Fruit fly (Drosophila melanogaster) whole organism, embryonic: Measurements from ENCODE around the gene CG8668.

Source experiments
- Atf6 ChIP-seq: fragments of 200-800 bp; sonication (Bioruptor generic); IDR thresholded peaks from 2 replicates; pipeline ENCODE4 v1.3.6; 2022; ENCODE audit warnings: missing biosample characterization, missing genetic modification characterization
- BEAF-32 ChIP-seq: fragments of 200-800 bp; sonication (Bioruptor generic); optimal IDR thresholded peaks from 3 replicates; lab custom pipeline; 2017; ENCODE audit warnings: missing biosample characterization, missing genetic modification characterization, mild to moderate bottlenecking, moderate library complexity, missing genetic modification reagents
- CG10321 ChIP-seq: fragments of 200-800 bp; sonication (Bioruptor generic); IDR thresholded peaks from 2 replicates; pipeline ENCODE4 v1.3.6; 2022; ENCODE audit warnings: missing biosample characterization, missing genetic modification characterization
- CG10431 ChIP-seq: fragments of 200-800 bp; sonication (Bioruptor generic); optimal IDR thresholded peaks from 3 replicates; lab custom pipeline; 2018; ENCODE audit warnings: missing biosample characterization, mild to moderate bottlenecking, missing genetic modification characterization
- CG10543 ChIP-seq: fragments of 200-800 bp; sonication (Bioruptor generic); optimal IDR thresholded peaks from 3 replicates; lab custom pipeline; 2017; ENCODE audit warnings: missing biosample characterization, mild to moderate bottlenecking, missing genetic modification characterization, moderate library complexity
- CG11398 ChIP-seq: fragments of 200-800 bp; sonication (Bioruptor generic); optimal IDR thresholded peaks from 2 replicates; lab custom pipeline; 2016; ENCODE audit warnings: missing biosample characterization, missing genetic modification characterization
- CG13287 ChIP-seq: fragments of 200-800 bp; sonication (Bioruptor generic); IDR thresholded peaks from 2 replicates; pipeline ENCODE4 v1.3.6; 2022; ENCODE audit warnings: missing biosample characterization, missing genetic modification characterization; ENCODE audit not compliant: partially characterized antibody
- CG13894 ChIP-seq: fragments of 200-800 bp; sonication (Bioruptor generic); optimal IDR thresholded peaks from 3 replicates; lab custom pipeline; 2018; ENCODE audit warnings: missing biosample characterization, mild to moderate bottlenecking, missing genetic modification characterization, moderate library complexity
- CG14014 ChIP-seq: fragments of 200-800 bp; sonication (Bioruptor generic); IDR thresholded peaks from 2 replicates; pipeline ENCODE4 v1.3.6; 2022; ENCODE audit warnings: missing biosample characterization, missing genetic modification characterization
- CG30403 ChIP-seq: fragments of 200-800 bp; sonication (Bioruptor generic); optimal IDR thresholded peaks from 3 replicates; lab custom pipeline; 2016; ENCODE audit warnings: missing biosample characterization, missing genetic modification characterization
- CG32532 ChIP-seq: fragments of 200-800 bp; sonication (Bioruptor generic); IDR thresholded peaks from 2 replicates; pipeline ENCODE4 v1.3.6; 2022; ENCODE audit warnings: missing biosample characterization, missing genetic modification characterization
- CG3281 ChIP-seq: fragments of 200-800 bp; sonication (Bioruptor generic); optimal IDR thresholded peaks from 3 replicates; lab custom pipeline; 2017; ENCODE audit warnings: missing biosample characterization, mild to moderate bottlenecking, missing genetic modification characterization
- CG34422 ChIP-seq: fragments of 200-800 bp; sonication (Bioruptor generic); IDR thresholded peaks from 3 replicates; pipeline ENCODE4 v1.3.6; 2022; ENCODE audit warnings: missing biosample characterization, missing genetic modification characterization
- CG4707 ChIP-seq: fragments of 200-800 bp; sonication (Bioruptor generic); optimal IDR thresholded peaks from 2 replicates; lab custom pipeline; 2018; ENCODE audit warnings: missing biosample characterization, mild to moderate bottlenecking, missing genetic modification characterization, moderate library complexity
- CG6254 ChIP-seq: fragments of 200-800 bp; sonication (Bioruptor generic); optimal IDR thresholded peaks from 3 replicates; lab custom pipeline; 2017; ENCODE audit warnings: mild to moderate bottlenecking, missing biosample characterization, missing genetic modification reagents, missing genetic modification characterization
- CG6813 ChIP-seq: fragments of 200-800 bp; sonication (Bioruptor generic); optimal IDR thresholded peaks from 2 replicates; lab custom pipeline; 2017; ENCODE audit warnings: missing biosample characterization, missing genetic modification characterization, mild to moderate bottlenecking, moderate library complexity, missing genetic modification reagents
- CG9727 ChIP-seq: fragments of 200-800 bp; sonication (Bioruptor generic); optimal IDR thresholded peaks from 3 replicates; lab custom pipeline; 2017; ENCODE audit warnings: missing biosample characterization, mild to moderate bottlenecking, missing genetic modification characterization
- Drgx ChIP-seq: fragments of 200-800 bp; sonication (Bioruptor generic); IDR thresholded peaks from 2 replicates; pipeline ENCODE4 v1.3.6; 2022; ENCODE audit warnings: missing biosample characterization, missing genetic modification characterization
- Fer1 ChIP-seq: fragments of 200-800 bp; sonication (Bioruptor generic); optimal IDR thresholded peaks from 2 replicates; lab custom pipeline; 2017; ENCODE audit warnings: missing biosample characterization, mild to moderate bottlenecking, missing genetic modification characterization
- Hr39 ChIP-seq: fragments of >200 bp; optimal IDR thresholded peaks from 2 replicates; lab custom pipeline; 2017
- Mad ChIP-seq: fragments of 200-800 bp; sonication (Bioruptor generic); optimal IDR thresholded peaks from 2 replicates; lab custom pipeline; 2016; ENCODE audit warnings: missing biosample characterization, missing genetic modification characterization
- Med ChIP-seq: fragments of 200-800 bp; sonication (Bioruptor generic); peaks from one replicate; lab custom pipeline; 2016; ENCODE audit warnings: missing biosample characterization, missing genetic modification characterization, mild to moderate bottlenecking, inconsistent platforms, moderate library complexity
- Oaz ChIP-seq: fragments of 200-800 bp; sonication (Bioruptor generic); IDR thresholded peaks from 2 replicates; pipeline ENCODE4 v1.3.6; 2022; ENCODE audit warnings: missing biosample characterization, missing genetic modification characterization
- Pdp1 ChIP-seq, 2 experiments: fragments of 200-800 bp; sonication (Bioruptor generic); optimal IDR thresholded peaks; 3 replicates each; lab custom pipeline; 2016; ENCODE audit warnings: missing biosample characterization in 2 of 2, missing genetic modification characterization in 2 of 2, mild to moderate bottlenecking in 1 of 2, moderate library complexity in 1 of 2
- Scr ChIP-seq: fragments of 200-800 bp; sonication (Bioruptor generic); IDR thresholded peaks from 2 replicates; pipeline ENCODE4 v1.3.6; 2022; ENCODE audit warnings: missing biosample characterization, missing genetic modification characterization; ENCODE audit not compliant: partially characterized antibody
- ara ChIP-seq: fragments of 200-800 bp; sonication (Bioruptor generic); IDR thresholded peaks from 2 replicates; pipeline ENCODE4 v1.3.6; 2022; ENCODE audit warnings: missing biosample characterization, missing genetic modification characterization
- bigmax ChIP-seq: fragments of 200-800 bp; sonication (Bioruptor generic); optimal IDR thresholded peaks from 2 replicates; lab custom pipeline; 2018; ENCODE audit warnings: missing biosample characterization, mild to moderate bottlenecking, missing genetic modification characterization
- chinmo ChIP-seq: fragments of 200-800 bp; sonication (Bioruptor generic); IDR thresholded peaks from 4 replicates; pipeline ENCODE4 v1.3.6; 2022; ENCODE audit warnings: missing biosample characterization, missing genetic modification characterization; ENCODE audit not compliant: partially characterized antibody
- dmrt99B ChIP-seq: fragments of 200-800 bp; sonication (Bioruptor generic); optimal IDR thresholded peaks from 2 replicates; lab custom pipeline; 2018; ENCODE audit warnings: missing biosample characterization, mild to moderate bottlenecking, missing genetic modification characterization, moderate library complexity
- en ChIP-seq: fragments of 200-800 bp; sonication (Bioruptor generic); optimal IDR thresholded peaks from 2 replicates; lab custom pipeline; 2016; ENCODE audit warnings: missing biosample characterization, missing genetic modification characterization
- eve ChIP-seq, 2 experiments: fragments of >200 bp; optimal IDR thresholded peaks; 2 replicates each; lab custom pipeline; 2017; ENCODE audit warnings: missing biosample characterization in 2 of 2, missing genetic modification characterization in 2 of 2
- gem ChIP-seq: fragments of 200-800 bp; sonication (Bioruptor generic); optimal IDR thresholded peaks from 2 replicates; lab custom pipeline; 2019; ENCODE audit warnings: missing biosample characterization, mild to moderate bottlenecking, missing genetic modification characterization, moderate library complexity
- gfzf ChIP-seq: fragments of 200-800 bp; sonication (Bioruptor generic); optimal IDR thresholded peaks from 2 replicates; lab custom pipeline; 2016; ENCODE audit warnings: missing biosample characterization, mild to moderate bottlenecking, missing genetic modification characterization, moderate library complexity
- grau ChIP-seq: fragments of 200-800 bp; optimal IDR thresholded peaks from 3 replicates; lab custom pipeline; 2019; ENCODE audit warnings: missing biosample characterization, mild to moderate bottlenecking, missing genetic modification characterization, moderate library complexity
- lbe ChIP-seq: fragments of 200-800 bp; sonication (Bioruptor generic); optimal IDR thresholded peaks from 2 replicates; lab custom pipeline; 2016; ENCODE audit warnings: missing biosample characterization, mild to moderate bottlenecking, missing genetic modification characterization
- nerfin-1 ChIP-seq: fragments of 200-800 bp; sonication (Bioruptor generic); optimal IDR thresholded peaks from 3 replicates; lab custom pipeline; 2019; ENCODE audit warnings: missing biosample characterization, mild to moderate bottlenecking, missing genetic modification characterization, moderate library complexity
- nerfin-2 ChIP-seq: fragments of 200-800 bp; sonication (Bioruptor generic); IDR thresholded peaks from 2 replicates; pipeline ENCODE4 v1.3.6; 2022; ENCODE audit warnings: missing biosample characterization, missing genetic modification characterization; ENCODE audit not compliant: partially characterized antibody
- nom ChIP-seq: fragments of 200-800 bp; sonication (Bioruptor generic); optimal IDR thresholded peaks from 2 replicates; lab custom pipeline; 2017; ENCODE audit warnings: missing biosample characterization, missing genetic modification characterization, mild to moderate bottlenecking, moderate library complexity, missing genetic modification reagents
- row ChIP-seq: fragments of 200-800 bp; sonication (Bioruptor generic); IDR thresholded peaks from 3 replicates; pipeline ENCODE4 v1.3.6; 2022; ENCODE audit warnings: missing biosample characterization, missing genetic modification characterization
- sd ChIP-seq: fragments of 200-800 bp; sonication (Bioruptor generic); optimal IDR thresholded peaks from 3 replicates; lab custom pipeline; 2018; ENCODE audit warnings: missing biosample characterization, mild to moderate bottlenecking, missing genetic modification characterization, moderate library complexity
- sens ChIP-seq: fragments of 200-800 bp; sonication (Bioruptor generic); peaks from one replicate; lab custom pipeline; 2016; ENCODE audit warnings: missing biosample characterization, missing genetic modification characterization
- tx ChIP-seq: fragments of 200-800 bp; sonication (Bioruptor generic); optimal IDR thresholded peaks from 2 replicates; lab custom pipeline; 2016; ENCODE audit warnings: missing biosample characterization, missing genetic modification characterization
- vvl ChIP-seq: fragments of 200-800 bp; sonication (Bioruptor generic); IDR thresholded peaks from 2 replicates; pipeline ENCODE4 v1.3.6; 2022; ENCODE audit warnings: missing biosample characterization, missing genetic modification characterization
- zfh2 ChIP-seq: fragments of 200-800 bp; sonication (Bioruptor generic); optimal IDR thresholded peaks from 2 replicates; lab custom pipeline; 2016; ENCODE audit warnings: missing biosample characterization, missing genetic modification characterization

Gene CG8668

dm6 chr2L:8091908-8092307, 34.9 kb upstream of the CG8668 start (continued):
- peak; percentile 46 for TF ChIP-seq CG10543 (GFP tag; lab: Kevin White, UChicago)
- TF ChIP-seq CG10321 (GFP tag; lab: Robert Waterston, UW): no peak

dm6 chr2L:8093182-8093941, 33.4 kb upstream of the CG8668 start:
- TF ChIP-seq chinmo (0 out of 4 replicates have a peak, but pooled peaks have one; percentile 5), vvl (GFP tag; lab: Robert Waterston, UW) (no peak), Pdp1 (GFP tag; optimal IDR thresholded peaks at IDR 0.05; lab: Kevin White, UChicago) (peak in 1 of 2 experiments; percentile 31), CG10431 (GFP tag; lab: Kevin White, UChicago) (no peak), eve (GFP tag; optimal IDR thresholded peaks at IDR 0.05; lab: Kevin White, UChicago) (peak in 1 of 2 experiments; percentile 16), CG6254 (GFP tag; lab: Kevin White, UChicago) (no peak), Mad (no peak), nerfin-1 (tag; lab: Kevin White, UChicago) (no peak), ara (GFP tag; lab: Robert Waterston, UW) (no peak), Oaz (no peak), Med (GFP tag; lab: Kevin White, UChicago) (peak; percentile 62), CG11398 (GFP tag; lab: Kevin White, UChicago) (no peak), Drgx (GFP tag; lab: Robert Waterston, UW) (0 out of 2 replicates have a peak, but pooled peaks have one; percentile 17), nom (GFP tag; lab: Kevin White, UChicago) (peak; percentile 10), sens (GFP tag; lab: Kevin White, UChicago) (peak; percentile 54), bigmax (GFP tag; lab: Kevin White, UChicago) (no peak), Hr39 (lab: Kevin White, UChicago) (peak; percentile 62), CG13894 (tag; lab: Kevin White, UChicago) (no peak), lbe (GFP tag; lab: Kevin White, UChicago) (peak; percentile 2), en (GFP tag; lab: Kevin White, UChicago) (no peak), gfzf (GFP tag; lab: Kevin White, UChicago) (no peak), CG9727 (GFP tag; lab: Kevin White, UChicago) (no peak), CG30403 (GFP tag; lab: Kevin White, UChicago) (no peak)

- TF ChIP-seq Atf6 (GFP tag; lab: Robert Waterston, UW): 0 out of 2 replicates have a peak, but pooled peaks have one; percentile 13
- peak; percentile 14; the same call in 1 of the 2 replicates for TF ChIP-seq CG13287 (GFP tag; lab: Robert Waterston, UW)
- TF ChIP-seq zfh2: no peak
- TF ChIP-seq CG3281: peak; percentile 15
- TF ChIP-seq gem (tag; lab: Kevin White, UChicago): peak; percentile 20
- TF ChIP-seq grau (tag; lab: Kevin White, UChicago): peak; percentile 13
- peak; percentile 59 for TF ChIP-seq Drgx (GFP tag; lab: Robert Waterston, UW)
- peak; percentile 30 for TF ChIP-seq Fer1 (GFP tag; lab: Kevin White, UChicago)
- TF ChIP-seq CG10543 (GFP tag; lab: Kevin White, UChicago): peak; percentile 62
- 0 out of 3 replicates have a peak, but pooled peaks have one; percentile 23 for TF ChIP-seq CG34422 (GFP tag; lab: Robert Waterston, UW)
- TF ChIP-seq nerfin-2 (GFP tag; lab: Robert Waterston, UW): 0 out of 2 replicates have a peak, but pooled peaks have one; percentile 8
- TF ChIP-seq tx (GFP tag; lab: Kevin White, UChicago): no peak
- TF ChIP-seq CG14014 (GFP tag; lab: Robert Waterston, UW): no peak
- TF ChIP-seq row: peak; percentile 28; the same call in 1 of the 3 replicates
- no peak for TF ChIP-seq Scr (GFP tag; lab: Robert Waterston, UW)
- peak; percentile 16 for TF ChIP-seq dmrt99B (tag; lab: Kevin White, UChicago)
- peak; percentile 5 for TF ChIP-seq sd (tag; lab: Kevin White, UChicago)
- peak; percentile 40 for TF ChIP-seq sens (GFP tag; lab: Kevin White, UChicago)
- TF ChIP-seq CG32532 (GFP tag; lab: Robert Waterston, UW): 0 out of 2 replicates have a peak, but pooled peaks have one; percentile 11
- TF ChIP-seq BEAF-32: no peak
- TF ChIP-seq CG6813 (GFP tag; lab: Kevin White, UChicago): peak; percentile 17
- TF ChIP-seq CG4707: no peak
Observed at dm6 chr2L:8094058-8094825, 32.6 kb upstream of the CG8668 start.
